Fruit fly (Drosophila melanogaster) whole organism, prepupa: ENCODE results near the gene CG42299.

Experiments used
- CG10631 ChIP-seq: fragments of 200-800 bp; sonication (Bioruptor generic); optimal IDR thresholded peaks from 2 replicates; lab custom pipeline; 2016; ENCODE audit warnings: missing biosample characterization, missing genetic modification characterization
- CG10669 ChIP-seq: fragments of 200-800 bp; sonication (Bioruptor generic); optimal IDR thresholded peaks from 3 replicates; lab custom pipeline; 2018; ENCODE audit warnings: missing biosample characterization, mild to moderate bottlenecking, missing genetic modification characterization, moderate library complexity
- CG11294 ChIP-seq: fragments of 200-800 bp; sonication (Bioruptor generic); IDR thresholded peaks from 2 replicates; pipeline ENCODE4 v1.3.6; 2022; ENCODE audit warnings: missing biosample characterization, missing genetic modification characterization
- CG11762 ChIP-seq: fragments of 200-800 bp; sonication (Bioruptor generic); optimal IDR thresholded peaks from 3 replicates; lab custom pipeline; 2016; ENCODE audit warnings: missing biosample characterization, missing genetic modification characterization; ENCODE audit not compliant: insufficient read depth
- CG11902 ChIP-seq: fragments of 200-800 bp; sonication (Bioruptor generic); optimal IDR thresholded peaks from 3 replicates; lab custom pipeline; 2016; ENCODE audit warnings: missing biosample characterization, missing genetic modification characterization
- CG15336 ChIP-seq: fragments of 200-800 bp; sonication (Bioruptor generic); IDR thresholded peaks from 2 replicates; pipeline ENCODE4 v1.3.6; 2022; ENCODE audit warnings: missing biosample characterization, missing genetic modification characterization
- CG1621 ChIP-seq: fragments of 200-800 bp; sonication (Bioruptor generic); optimal IDR thresholded peaks from 3 replicates; lab custom pipeline; 2018; ENCODE audit warnings: missing biosample characterization, mild to moderate bottlenecking, missing genetic modification characterization
- CG16779 ChIP-seq: fragments of 200-800 bp; sonication (Bioruptor generic); optimal IDR thresholded peaks from 3 replicates; lab custom pipeline; 2017; ENCODE audit warnings: missing biosample characterization, mild to moderate bottlenecking, missing genetic modification characterization
- CG3032 ChIP-seq: fragments of 200-800 bp; optimal IDR thresholded peaks from 2 replicates; lab custom pipeline; 2019; ENCODE audit warnings: missing biosample characterization, mild to moderate bottlenecking, missing genetic modification characterization, moderate library complexity
- CG31627 ChIP-seq: fragments of 200-800 bp; sonication (Bioruptor generic); optimal IDR thresholded peaks from 3 replicates; lab custom pipeline; 2016; ENCODE audit warnings: missing biosample characterization, missing genetic modification characterization
- CG32006 ChIP-seq: fragments of 200-800 bp; sonication (Bioruptor generic); optimal IDR thresholded peaks from 3 replicates; lab custom pipeline; 2017; ENCODE audit warnings: missing biosample characterization, mild to moderate bottlenecking, missing genetic modification characterization
- CG34406 ChIP-seq: fragments of 200-800 bp; sonication (Bioruptor generic); optimal IDR thresholded peaks from 3 replicates; lab custom pipeline; 2016; ENCODE audit warnings: missing biosample characterization, missing genetic modification characterization
- CG3919 ChIP-seq: fragments of 200-800 bp; sonication (Bioruptor generic); optimal IDR thresholded peaks from 3 replicates; lab custom pipeline; 2016; ENCODE audit warnings: missing biosample characterization, missing genetic modification characterization
- CG4318 ChIP-seq: fragments of 200-800 bp; sonication (Bioruptor generic); optimal IDR thresholded peaks from 3 replicates; lab custom pipeline; 2017; ENCODE audit warnings: missing biosample characterization, mild to moderate bottlenecking, missing genetic modification characterization
- CG6163 ChIP-seq: fragments of 200-800 bp; sonication (Bioruptor generic); IDR thresholded peaks from 3 replicates; pipeline ENCODE4 v1.3.6; 2022; ENCODE audit warnings: missing biosample characterization, missing genetic modification characterization
- CG6792 ChIP-seq: fragments of 200-800 bp; sonication (Bioruptor generic); optimal IDR thresholded peaks from 3 replicates; lab custom pipeline; 2016; ENCODE audit warnings: missing biosample characterization, missing genetic modification characterization
- CG6854 ChIP-seq: fragments of 200-800 bp; sonication (Bioruptor generic); optimal IDR thresholded peaks from 2 replicates; lab custom pipeline; 2017; ENCODE audit warnings: missing biosample characterization, mild to moderate bottlenecking, missing genetic modification characterization
- CG7368 ChIP-seq: fragments of 200-800 bp; sonication (Bioruptor generic); optimal IDR thresholded peaks from 3 replicates; lab custom pipeline; 2016; ENCODE audit warnings: missing biosample characterization, missing genetic modification characterization
- CG8119 ChIP-seq: fragments of 200-800 bp; sonication (Bioruptor generic); IDR thresholded peaks from 3 replicates; pipeline ENCODE4 v1.3.6; 2022; ENCODE audit warnings: missing biosample characterization, missing genetic modification characterization
- CG8319 ChIP-seq: fragments of 200-800 bp; sonication (Bioruptor generic); optimal IDR thresholded peaks from 3 replicates; lab custom pipeline; 2016; ENCODE audit warnings: missing biosample characterization, missing genetic modification characterization
- CG8632 ChIP-seq: fragments of 200-800 bp; sonication (Bioruptor generic); optimal IDR thresholded peaks from 3 replicates; lab custom pipeline; 2016; ENCODE audit warnings: missing biosample characterization, missing genetic modification characterization
- Eip78C ChIP-seq: fragments of 200-800 bp; sonication (Bioruptor generic); peaks from one replicate; lab custom pipeline; 2016; ENCODE audit warnings: missing biosample characterization, missing genetic modification characterization
- Ets21C ChIP-seq: fragments of 200-800 bp; sonication (Bioruptor generic); optimal IDR thresholded peaks from 3 replicates; lab custom pipeline; 2016; ENCODE audit warnings: missing biosample characterization, missing genetic modification characterization
- Hr38 ChIP-seq: sonication (Bioruptor generic); optimal IDR thresholded peaks from 2 replicates; lab custom pipeline; 2016; ENCODE audit warnings: missing biosample characterization, missing genetic modification characterization
- Hr39 ChIP-seq: fragments of 200-800 bp; sonication (Bioruptor generic); optimal IDR thresholded peaks from 2 replicates; lab custom pipeline; 2016; ENCODE audit warnings: missing biosample characterization, missing genetic modification characterization
- Hr4 ChIP-seq: fragments of 200-800 bp; sonication (Bioruptor generic); optimal IDR thresholded peaks from 3 replicates; lab custom pipeline; 2016; ENCODE audit warnings: missing biosample characterization, missing genetic modification characterization
- Lpt ChIP-seq: fragments of 200-800 bp; sonication (Bioruptor generic); optimal IDR thresholded peaks from 3 replicates; lab custom pipeline; 2016; ENCODE audit warnings: missing biosample characterization, missing genetic modification characterization
- OdsH ChIP-seq: fragments of 200-800 bp; sonication (Bioruptor generic); optimal IDR thresholded peaks from 3 replicates; lab custom pipeline; 2016; ENCODE audit warnings: missing biosample characterization, missing genetic modification characterization
- Smox ChIP-seq: fragments of 200-800 bp; sonication (Bioruptor generic); optimal IDR thresholded peaks from 3 replicates; lab custom pipeline; 2016; ENCODE audit warnings: missing biosample characterization, missing genetic modification characterization
- Sox102F ChIP-seq: fragments of 200-800 bp; sonication (Bioruptor generic); optimal IDR thresholded peaks from 2 replicates; lab custom pipeline; 2016; ENCODE audit warnings: missing biosample characterization, mild to moderate bottlenecking, missing genetic modification characterization
- Sox14 ChIP-seq: fragments of 200-800 bp; sonication (Bioruptor generic); optimal IDR thresholded peaks from 3 replicates; lab custom pipeline; 2016; ENCODE audit warnings: missing biosample characterization, missing genetic modification characterization
- Sox15 ChIP-seq: fragments of 200-800 bp; sonication (Bioruptor generic); optimal IDR thresholded peaks from 3 replicates; lab custom pipeline; 2016; ENCODE audit warnings: missing biosample characterization, missing genetic modification characterization
- acj6 ChIP-seq: fragments of 200-800 bp; sonication (Bioruptor generic); optimal IDR thresholded peaks from 3 replicates; lab custom pipeline; 2016; ENCODE audit warnings: missing biosample characterization, missing genetic modification characterization
- cyc ChIP-seq: fragments of 200-800 bp; sonication (Bioruptor generic); optimal IDR thresholded peaks from 3 replicates; lab custom pipeline; 2016; ENCODE audit warnings: missing biosample characterization, missing genetic modification characterization
- dac ChIP-seq: fragments of 200-800 bp; sonication (Bioruptor generic); optimal IDR thresholded peaks from 2 replicates; lab custom pipeline; 2017; ENCODE audit warnings: missing biosample characterization, mild to moderate bottlenecking, missing genetic modification characterization
- dsx ChIP-seq: fragments of 200-800 bp; optimal IDR thresholded peaks from 3 replicates; lab custom pipeline; 2019; ENCODE audit warnings: missing biosample characterization, mild to moderate bottlenecking, missing genetic modification characterization, moderate library complexity; ENCODE audit not compliant: poor library complexity, severe bottlenecking
- fd59A ChIP-seq: fragments of 200-800 bp; sonication (Bioruptor generic); optimal IDR thresholded peaks from 2 replicates; lab custom pipeline; 2017; ENCODE audit warnings: missing biosample characterization, mild to moderate bottlenecking, missing genetic modification characterization, missing genetic modification reagents
- fd85E ChIP-seq: fragments of 200-800 bp; sonication (Bioruptor generic); optimal IDR thresholded peaks from 3 replicates; lab custom pipeline; 2016; ENCODE audit warnings: missing biosample characterization, missing genetic modification characterization
- lz ChIP-seq: fragments of 200-800 bp; sonication (Bioruptor generic); optimal IDR thresholded peaks from 3 replicates; lab custom pipeline; 2016; ENCODE audit warnings: missing biosample characterization, missing genetic modification characterization
- net ChIP-seq: fragments of 200-800 bp; sonication (Bioruptor generic); optimal IDR thresholded peaks from 3 replicates; lab custom pipeline; 2016; ENCODE audit warnings: missing biosample characterization, missing genetic modification characterization
- pdm3 ChIP-seq: fragments of 200-800 bp; sonication (Bioruptor generic); optimal IDR thresholded peaks from 3 replicates; lab custom pipeline; 2016; ENCODE audit warnings: missing biosample characterization, missing genetic modification characterization
- salr ChIP-seq, 2 experiments: fragments of 200-800 bp; sonication (Bioruptor generic); optimal IDR thresholded peaks; 3 replicates each; lab custom pipeline; 2016 to 2018; ENCODE audit warnings: missing biosample characterization in 2 of 2, missing genetic modification characterization in 2 of 2, mild to moderate bottlenecking in 1 of 2
- spab ChIP-seq: fragments of 200-800 bp; sonication (Bioruptor generic); optimal IDR thresholded peaks from 2 replicates; lab custom pipeline; 2017; ENCODE audit warnings: missing biosample characterization, mild to moderate bottlenecking, missing genetic modification characterization, missing genetic modification reagents
- ss ChIP-seq, 2 experiments: fragments of 200-800 bp; sonication (Bioruptor generic); optimal IDR thresholded peaks; 2 replicates in 1 of 2; 3 replicates in 1 of 2; lab custom pipeline; 2017 to 2018; ENCODE audit warnings: mild to moderate bottlenecking in 2 of 2, missing biosample characterization in 2 of 2, missing genetic modification characterization in 2 of 2, moderate library complexity in 1 of 2
- vri ChIP-seq: fragments of 200-800 bp; sonication (Bioruptor generic); optimal IDR thresholded peaks from 3 replicates; lab custom pipeline; 2016; ENCODE audit warnings: missing biosample characterization, mild to moderate bottlenecking, missing genetic modification characterization

Gene CG42299

dm6 chrX:15568353-15568982 is 7.0 kb downstream of the CG42299 start (continued):
- TF ChIP-seq lz (GFP tag; lab: Kevin White, UChicago): no peak
- TF ChIP-seq Sox102F (GFP tag; lab: Kevin White, UChicago): no peak
- no peak for TF ChIP-seq CG32006 (GFP tag; lab: Kevin White, UChicago)
- no peak for TF ChIP-seq spab (GFP tag; lab: Kevin White, UChicago)
- TF ChIP-seq Ets21C (GFP tag; lab: Kevin White, UChicago): no peak
- TF ChIP-seq Eip78C: peak; percentile 79
- TF ChIP-seq salr (GFP tag; optimal IDR thresholded peaks at IDR 0.05; lab: Kevin White, UChicago): no peak
- TF ChIP-seq vri (GFP tag; lab: Kevin White, UChicago): peak; percentile 26
- TF ChIP-seq CG11294 (GFP tag; lab: Robert Waterston, UW): no peak
- no peak for TF ChIP-seq acj6
- TF ChIP-seq CG8119 (GFP tag; lab: Robert Waterston, UW): no peak
- TF ChIP-seq Sox14 (GFP tag; lab: Kevin White, UChicago): peak; percentile 4
- TF ChIP-seq OdsH (GFP tag; lab: Kevin White, UChicago): no peak
- TF ChIP-seq CG8319 (GFP tag; lab: Kevin White, UChicago): no peak
- TF ChIP-seq CG10669 (GFP tag; lab: Kevin White, UChicago): no peak
- TF ChIP-seq, all 60 proteins: peak for 14

- no peak for TF ChIP-seq Hr4 (GFP tag; lab: Kevin White, UChicago)
- TF ChIP-seq, all 60 proteins: peak for 0
These were observed 19.5 kb downstream of the CG42299 start, which contains the start of gene CG42300 for dm6 chrX:15555945-15556344. Gene CG42300 (minus strand): TSS chrX:15556045.

- TF ChIP-seq lz (GFP tag; lab: Kevin White, UChicago) (peak; percentile 95), CG1621 (tag; lab: Kevin White, UChicago) (peak; percentile 90), ss (GFP tag; optimal IDR thresholded peaks at IDR 0.05; lab: Kevin White, UChicago) (peak; percentile 85 to 93), CG11762 (GFP tag; lab: Kevin White, UChicago) (peak; percentile 89), Hr39 (GFP tag; lab: Kevin White, UChicago) (peak; percentile 84), CG8632 (GFP tag; lab: Kevin White, UChicago) (peak; percentile 91), pdm3 (GFP tag; lab: Kevin White, UChicago) (peak; percentile 92), Sox14 (GFP tag; lab: Kevin White, UChicago) (peak; percentile 94), dac (GFP tag; lab: Kevin White, UChicago) (peak; percentile 91), CG3032 (tag; lab: Kevin White, UChicago) (peak; percentile 87), Ets21C (GFP tag; lab: Kevin White, UChicago) (peak; percentile 85), CG11902 (GFP tag; lab: Kevin White, UChicago) (peak; percentile 79), Hr38 (GFP tag; lab: Kevin White, UChicago) (no peak), CG7368 (GFP tag; lab: Kevin White, UChicago) (peak; percentile 91), CG31627 (GFP tag; lab: Kevin White, UChicago) (peak; percentile 89), CG6163 (GFP tag; lab: Robert Waterston, UW) (peak; percentile 79), CG16779 (tag; lab: Kevin White, UChicago) (peak; percentile 84), CG6792 (peak; percentile 93), cyc (GFP tag; lab: Kevin White, UChicago) (peak; percentile 85), fd85E (GFP tag; lab: Kevin White, UChicago) (peak; percentile 78), fd59A (peak; percentile 87), OdsH (GFP tag; lab: Kevin White, UChicago) (peak; percentile 93), CG6854 (GFP tag; lab: Kevin White, UChicago) (peak; percentile 88), Sox15 (peak; percentile 88), CG10631 (GFP tag; lab: Kevin White, UChicago) (peak; percentile 87), CG4318 (GFP tag; lab: Kevin White, UChicago) (peak; percentile 91), Smox (GFP tag; lab: Kevin White, UChicago) (peak; percentile 93), CG15336 (GFP tag; lab: Robert Waterston, UW) (peak; percentile 89), net (GFP tag; lab: Kevin White, UChicago) (peak; percentile 95), Sox102F (GFP tag; lab: Kevin White, UChicago) (peak; percentile 94), CG34406 (GFP tag; lab: Kevin White, UChicago) (peak; percentile 92), Lpt (GFP tag; lab: Kevin White, UChicago) (peak; percentile 89), CG3919 (peak; percentile 93), dsx (peak; percentile 81), vri (GFP tag; lab: Kevin White, UChicago) (peak; percentile 89), CG11294 (GFP tag; lab: Robert Waterston, UW) (peak; percentile 76; the same call in 1 of the 2 replicates), Hr4 (GFP tag; lab: Kevin White, UChicago) (peak; percentile 92)
These were observed 21.2 kb downstream of the CG42299 start, which contains the start of gene Ac13E for dm6 chrX:15554256-15554678. Gene Ac13E (minus strand): TSS chrX:15554278.
